Fruit fly (Drosophila melanogaster) whole organism, embryonic: Measurements from ENCODE around the gene CG6901.

Experiments used
- BEAF-32 ChIP-seq: fragments of 200-800 bp; sonication (Bioruptor generic); optimal IDR thresholded peaks from 3 replicates; lab custom pipeline; 2017; ENCODE audit warnings: missing biosample characterization, missing genetic modification characterization, mild to moderate bottlenecking, moderate library complexity, missing genetic modification reagents
- CG1024 ChIP-seq: fragments of 200-800 bp; sonication (Bioruptor generic); IDR thresholded peaks from 2 replicates; pipeline ENCODE4 v1.3.6; 2022; ENCODE audit warnings: missing biosample characterization, missing genetic modification characterization
- CG10274 ChIP-seq: fragments of 200-800 bp; sonication (Bioruptor generic); optimal IDR thresholded peaks from 3 replicates; lab custom pipeline; 2017; ENCODE audit warnings: missing biosample characterization, mild to moderate bottlenecking, missing genetic modification characterization
- CG12155 ChIP-seq: fragments of 200-800 bp; sonication (Bioruptor generic); optimal IDR thresholded peaks from 3 replicates; lab custom pipeline; 2016; ENCODE audit warnings: missing biosample characterization, missing genetic modification characterization
- CG14667 ChIP-seq: fragments of 200-800 bp; sonication (Bioruptor generic); IDR thresholded peaks from 2 replicates; pipeline ENCODE4 v1.3.6; 2022; ENCODE audit warnings: missing biosample characterization, missing genetic modification characterization
- CG14710 ChIP-seq: fragments of 200-800 bp; sonication (Bioruptor generic); optimal IDR thresholded peaks from 3 replicates; lab custom pipeline; 2019; ENCODE audit warnings: missing biosample characterization, mild to moderate bottlenecking, missing genetic modification characterization, moderate library complexity
- CG15479 ChIP-seq: fragments of 200-800 bp; sonication (Bioruptor generic); optimal IDR thresholded peaks from 3 replicates; lab custom pipeline; 2019; ENCODE audit warnings: missing biosample characterization, mild to moderate bottlenecking, missing genetic modification characterization, moderate library complexity
- CG1602 ChIP-seq: fragments of 200-800 bp; sonication (Bioruptor generic); optimal IDR thresholded peaks from 3 replicates; lab custom pipeline; 2016; ENCODE audit warnings: missing biosample characterization, missing genetic modification characterization
- CG17328 ChIP-seq: fragments of 200-800 bp; sonication (Bioruptor generic); IDR thresholded peaks from 2 replicates; pipeline ENCODE4 v1.3.6; 2022; ENCODE audit warnings: missing biosample characterization, missing genetic modification characterization
- CG17359 ChIP-seq: fragments of 200-800 bp; sonication (Bioruptor generic); optimal IDR thresholded peaks from 3 replicates; lab custom pipeline; 2018; ENCODE audit warnings: missing biosample characterization, mild to moderate bottlenecking, missing genetic modification characterization, moderate library complexity
- CG17568 ChIP-seq: fragments of 200-800 bp; sonication (Bioruptor generic); optimal IDR thresholded peaks from 2 replicates; lab custom pipeline; 2018; ENCODE audit warnings: missing biosample characterization, mild to moderate bottlenecking, missing genetic modification characterization, moderate library complexity
- CG17612 ChIP-seq: fragments of 200-800 bp; sonication (Bioruptor generic); IDR thresholded peaks from 2 replicates; pipeline ENCODE4 v1.3.6; 2022; ENCODE audit warnings: missing biosample characterization, missing genetic modification characterization
- CG3407 ChIP-seq: fragments of 200-800 bp; sonication (Bioruptor generic); optimal IDR thresholded peaks from 2 replicates; lab custom pipeline; 2018; ENCODE audit warnings: missing biosample characterization, mild to moderate bottlenecking, missing genetic modification characterization
- CG34376 ChIP-seq: fragments of 200-800 bp; sonication (Bioruptor generic); optimal IDR thresholded peaks from 2 replicates; lab custom pipeline; 2018; ENCODE audit warnings: missing biosample characterization, mild to moderate bottlenecking, missing genetic modification characterization
- CG3726 ChIP-seq: fragments of 200-800 bp; sonication (Bioruptor generic); IDR thresholded peaks from 3 replicates; pipeline ENCODE4, ENCODE4 v1.3.6; 2022; ENCODE audit warnings: missing biosample characterization, missing genetic modification characterization
- CG4854 ChIP-seq: fragments of 200-800 bp; sonication (Bioruptor generic); optimal IDR thresholded peaks from 2 replicates; lab custom pipeline; 2016; ENCODE audit warnings: missing biosample characterization, missing genetic modification characterization, inconsistent platforms
- CG5180 ChIP-seq: fragments of 200-800 bp; sonication (Bioruptor generic); optimal IDR thresholded peaks from 3 replicates; lab custom pipeline; 2017; ENCODE audit warnings: missing biosample characterization, missing genetic modification characterization, mild to moderate bottlenecking, moderate library complexity, missing genetic modification reagents
- CG7839 ChIP-seq: fragments of 200-800 bp; sonication (Bioruptor generic); optimal IDR thresholded peaks from 3 replicates; lab custom pipeline; 2018; ENCODE audit warnings: missing biosample characterization, mild to moderate bottlenecking, missing genetic modification characterization, moderate library complexity
- CG7963 ChIP-seq: fragments of 200-800 bp; sonication (Bioruptor generic); IDR thresholded peaks from 3 replicates; pipeline ENCODE4 v1.3.6; 2022; ENCODE audit warnings: missing biosample characterization, missing genetic modification characterization; ENCODE audit not compliant: partially characterized antibody
- CG8281 ChIP-seq: fragments of 200-800 bp; sonication (Bioruptor generic); optimal IDR thresholded peaks from 2 replicates; lab custom pipeline; 2018; ENCODE audit warnings: missing biosample characterization, mild to moderate bottlenecking, missing genetic modification characterization, moderate library complexity
- CG8388 ChIP-seq: fragments of 200-800 bp; sonication (Bioruptor generic); optimal IDR thresholded peaks from 2 replicates; lab custom pipeline; 2019; ENCODE audit warnings: missing biosample characterization, mild to moderate bottlenecking, missing genetic modification characterization, moderate library complexity
- CG8924 ChIP-seq: fragments of 200-800 bp; optimal IDR thresholded peaks from 3 replicates; lab custom pipeline; 2019; ENCODE audit warnings: missing biosample characterization, mild to moderate bottlenecking, missing genetic modification characterization, moderate library complexity
- Doc3 ChIP-seq: fragments of 200-800 bp; sonication (Bioruptor generic); IDR thresholded peaks from 3 replicates; pipeline ENCODE4 v1.3.6; 2022; ENCODE audit warnings: missing biosample characterization, missing genetic modification characterization; ENCODE audit not compliant: partially characterized antibody
- Dref ChIP-seq: fragments of 200-800 bp; sonication (Bioruptor generic); IDR thresholded peaks from 2 replicates; pipeline ENCODE4 v1.3.6; 2022; ENCODE audit warnings: missing biosample characterization, missing genetic modification characterization
- ERR ChIP-seq: fragments of 200-800 bp; sonication (Bioruptor generic); optimal IDR thresholded peaks from 2 replicates; lab custom pipeline; 2016; ENCODE audit warnings: missing biosample characterization, missing genetic modification characterization
- Hmr ChIP-seq: fragments of 200-800 bp; sonication (Bioruptor generic); optimal IDR thresholded peaks from 3 replicates; lab custom pipeline; 2017; ENCODE audit warnings: mild to moderate bottlenecking, missing biosample characterization, missing genetic modification reagents, missing genetic modification characterization
- Hr78 ChIP-seq, 2 experiments: fragments of 200-800 bp in 1 of 2; fragments of >200 bp in 1 of 2; sonication (Bioruptor generic) in 1 of 2; optimal IDR thresholded peaks; 2 replicates each; lab custom pipeline; 2017 to 2019; ENCODE audit warnings: missing biosample characterization in 2 of 2, missing genetic modification characterization in 2 of 2, mild to moderate bottlenecking in 1 of 2, moderate library complexity in 1 of 2
- Med ChIP-seq: fragments of 200-800 bp; sonication (Bioruptor generic); peaks from one replicate; lab custom pipeline; 2016; ENCODE audit warnings: missing biosample characterization, missing genetic modification characterization, mild to moderate bottlenecking, inconsistent platforms, moderate library complexity
- Mes4 ChIP-seq: fragments of 200-800 bp; sonication (Bioruptor generic); optimal IDR thresholded peaks from 2 replicates; lab custom pipeline; 2016; ENCODE audit warnings: missing biosample characterization, missing genetic modification characterization
- Ptx1 ChIP-seq: fragments of 200-800 bp; sonication (Bioruptor generic); IDR thresholded peaks from 2 replicates; pipeline ENCODE4 v1.3.6; 2022; ENCODE audit warnings: missing biosample characterization, missing genetic modification characterization
- Side ChIP-seq: fragments of 200-800 bp; sonication (Bioruptor generic); optimal IDR thresholded peaks from 2 replicates; lab custom pipeline; 2016; ENCODE audit warnings: missing biosample characterization, missing genetic modification characterization
- bigmax ChIP-seq: fragments of 200-800 bp; sonication (Bioruptor generic); optimal IDR thresholded peaks from 2 replicates; lab custom pipeline; 2018; ENCODE audit warnings: missing biosample characterization, mild to moderate bottlenecking, missing genetic modification characterization
- da ChIP-seq: fragments of 200-800 bp; sonication (Bioruptor generic); optimal IDR thresholded peaks from 2 replicates; lab custom pipeline; 2016; ENCODE audit warnings: missing biosample characterization, missing genetic modification characterization
- danr ChIP-seq: fragments of 200-800 bp; sonication (Bioruptor generic); IDR thresholded peaks from 2 replicates; pipeline ENCODE4 v1.3.6; 2022; ENCODE audit warnings: missing biosample characterization, missing genetic modification characterization
- dpn ChIP-seq, 2 experiments: fragments of 200-800 bp; sonication (Bioruptor generic); optimal IDR thresholded peaks; 3 replicates each; lab custom pipeline; 2016; ENCODE audit warnings: missing biosample characterization in 2 of 2, missing genetic modification characterization in 2 of 2
- dysf ChIP-seq: fragments of 200-800 bp; sonication (Bioruptor generic); IDR thresholded peaks from 3 replicates; pipeline ENCODE4 v1.3.6; 2022; ENCODE audit warnings: missing biosample characterization, missing genetic modification characterization
- gcm ChIP-seq: fragments of 200-800 bp; sonication (Bioruptor generic); optimal IDR thresholded peaks from 2 replicates; lab custom pipeline; 2019; ENCODE audit warnings: missing biosample characterization, mild to moderate bottlenecking, missing genetic modification characterization, moderate library complexity
- jigr1 ChIP-seq: fragments of 200-800 bp; sonication (Bioruptor generic); IDR thresholded peaks from 3 replicates; pipeline ENCODE4 v1.3.6; 2022; ENCODE audit warnings: missing biosample characterization, missing genetic modification characterization
- ken ChIP-seq: fragments of 200-800 bp; sonication (Bioruptor generic); IDR thresholded peaks from 3 replicates; pipeline ENCODE4 v1.3.6; 2022; ENCODE audit warnings: missing biosample characterization, missing genetic modification characterization
- org-1 ChIP-seq: fragments of 200-800 bp; sonication (Bioruptor generic); optimal IDR thresholded peaks from 2 replicates; lab custom pipeline; 2017; ENCODE audit warnings: missing biosample characterization, missing genetic modification characterization
- phol ChIP-seq: fragments of 200-800 bp; sonication (Bioruptor generic); optimal IDR thresholded peaks from 3 replicates; lab custom pipeline; 2018; ENCODE audit warnings: missing biosample characterization, mild to moderate bottlenecking, missing genetic modification characterization, moderate library complexity
- run ChIP-seq: fragments of 200-800 bp; sonication (Bioruptor generic); optimal IDR thresholded peaks from 3 replicates; lab custom pipeline; 2018; ENCODE audit warnings: missing biosample characterization, mild to moderate bottlenecking, missing genetic modification characterization
- sna ChIP-seq: fragments of 200-800 bp; sonication (Bioruptor generic); IDR thresholded peaks from 2 replicates; pipeline ENCODE4 v1.3.6; 2022; ENCODE audit warnings: missing biosample characterization, missing genetic modification characterization; ENCODE audit not compliant: partially characterized antibody
- sob ChIP-seq: fragments of 200-800 bp; sonication (Bioruptor generic); IDR thresholded peaks from 2 replicates; pipeline ENCODE4 v1.3.6; 2022; ENCODE audit warnings: missing biosample characterization, missing genetic modification characterization
- trem ChIP-seq: fragments of 200-800 bp; optimal IDR thresholded peaks from 3 replicates; lab custom pipeline; 2019; ENCODE audit warnings: missing biosample characterization, mild to moderate bottlenecking, missing genetic modification characterization, moderate library complexity
- trh ChIP-seq: fragments of 200-800 bp; sonication (Bioruptor generic); optimal IDR thresholded peaks from 2 replicates; lab custom pipeline; 2016; ENCODE audit warnings: missing biosample characterization, missing genetic modification characterization
- ttk ChIP-seq: fragments of 200-800 bp; sonication (Bioruptor generic); IDR thresholded peaks from 2 replicates; pipeline ENCODE4 v2.1.2; 2022; ENCODE audit warnings: missing biosample characterization, missing genetic modification characterization

The CG6901 gene

DNA sequence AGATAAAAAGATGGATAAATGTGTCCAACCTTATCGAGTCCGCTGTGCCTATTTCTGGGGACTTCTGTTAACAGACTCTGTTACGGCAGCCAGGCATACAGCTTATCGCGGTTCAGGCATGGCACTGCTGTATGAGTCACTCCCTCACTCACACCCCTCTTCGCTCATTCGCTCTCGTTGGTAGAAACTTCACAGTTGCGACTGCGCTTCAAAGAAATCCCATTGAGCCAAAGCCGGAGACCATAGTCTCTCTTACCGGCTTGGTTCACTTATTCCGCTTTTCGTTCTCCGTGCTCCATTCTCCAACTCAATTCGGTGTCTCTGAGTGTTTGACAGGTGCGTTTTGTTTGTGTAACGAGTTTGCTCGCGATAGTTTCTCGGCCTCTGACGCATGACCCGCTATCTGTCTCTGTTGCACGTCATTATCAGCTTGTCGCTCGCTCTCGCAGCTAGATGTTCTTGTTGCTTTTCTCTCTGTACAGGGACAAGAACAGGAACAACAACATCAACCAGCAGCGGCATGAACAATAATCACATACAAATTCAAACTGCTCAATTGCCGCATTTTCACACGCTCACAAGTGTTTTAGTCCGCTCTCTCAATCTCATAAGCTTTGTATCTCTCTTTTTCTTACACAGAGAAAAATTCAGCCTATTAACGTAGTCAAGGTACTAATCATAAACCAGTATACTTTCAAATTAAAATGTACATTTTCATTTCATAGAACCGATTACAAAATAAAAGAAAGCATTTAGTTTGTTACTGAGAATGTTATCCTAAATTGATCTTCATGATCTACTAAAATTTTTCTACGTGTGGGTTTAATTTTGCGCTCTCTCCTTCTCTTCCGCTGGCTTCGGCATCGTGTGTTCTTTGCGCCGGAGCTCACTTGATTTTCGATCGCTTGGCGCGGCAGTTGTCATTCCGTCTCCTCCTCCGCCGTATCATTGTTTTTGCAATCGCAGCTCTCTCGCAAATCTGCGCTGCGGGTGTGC is 42.9 kb upstream of the CG6901 start (continued):
- TF ChIP-seq CG5180 (GFP tag; lab: Kevin White, UChicago) (peak; percentile 94), trh (GFP tag; lab: Kevin White, UChicago) (peak; percentile 99), CG34376 (GFP tag; lab: Kevin White, UChicago) (peak; percentile 98), jigr1 (GFP tag; lab: Robert Waterston, UW) (peak; percentile 96), Doc3 (GFP tag; lab: Robert Waterston, UW) (0 out of 3 replicates have a peak, but pooled peaks have one; percentile 26), Dref (GFP tag; lab: Robert Waterston, UW) (no peak), CG1024 (GFP tag; lab: Robert Waterston, UW) (peak; percentile 97), Hmr (GFP tag; lab: Kevin White, UChicago) (peak; percentile 99), phol (tag; lab: Kevin White, UChicago) (peak; percentile 99), CG3407 (GFP tag; lab: Kevin White, UChicago) (peak; percentile 98), CG17328 (peak; percentile 100), CG14710 (tag; lab: Kevin White, UChicago) (peak; percentile 99), ken (peak; percentile 99), CG17359 (tag; lab: Kevin White, UChicago) (peak; percentile 100), CG8388 (GFP tag; lab: Kevin White, UChicago) (peak; percentile 99), danr (GFP tag; lab: Robert Waterston, UW) (peak; percentile 99), CG4854 (GFP tag; lab: Kevin White, UChicago) (peak; percentile 98), dpn (GFP tag; optimal IDR thresholded peaks at IDR 0.05; lab: Kevin White, UChicago) (peak; percentile 100), Hr78 (GFP tag; optimal IDR thresholded peaks at IDR 0.05; lab: Kevin White, UChicago) (peak in 1 of 2 experiments; percentile 98), CG17568 (peak; percentile 99), run (tag; lab: Kevin White, UChicago) (peak; percentile 99), CG8924 (peak; percentile 100), CG7963 (GFP tag; lab: Robert Waterston, UW) (no peak), CG3726 (GFP tag; lab: Robert Waterston, UW) (peak; percentile 99; the same call in 1 of the 3 replicates), gcm (GFP tag; lab: Kevin White, UChicago) (peak; percentile 100), trem (peak; percentile 97), org-1 (peak; percentile 99), bigmax (GFP tag; lab: Kevin White, UChicago) (peak; percentile 75), Med (GFP tag; lab: Kevin White, UChicago) (peak; percentile 100), BEAF-32 (peak; percentile 40), CG17612 (GFP tag; lab: Robert Waterston, UW) (peak; percentile 98), CG14667 (peak; percentile 99), CG12155 (GFP tag; lab: Kevin White, UChicago) (peak; percentile 99), CG8281 (tag; lab: Kevin White, UChicago) (peak; percentile 95), CG7839 (tag; lab: Kevin White, UChicago) (peak; percentile 100), Ptx1 (GFP tag; lab: Robert Waterston, UW) (peak; percentile 99), ttk (GFP tag; lab: Robert Waterston, UW) (peak; percentile 99), CG15479 (GFP tag; lab: Kevin White, UChicago) (peak; percentile 100), CG1602 (GFP tag; lab: Kevin White, UChicago) (peak; percentile 100), Side (GFP tag; lab: Kevin White, UChicago) (peak; percentile 99), da (peak; percentile 99), CG10274 (GFP tag; lab: Kevin White, UChicago) (peak; percentile 93), sna (GFP tag; lab: Robert Waterston, UW) (0 out of 2 replicates have a peak, but pooled peaks have one; percentile 26), sob (peak; percentile 100), ERR (GFP tag; lab: Kevin White, UChicago) (peak; percentile 98), dysf (peak; percentile 99), Mes4 (GFP tag; lab: Kevin White, UChicago) (peak; percentile 99)
